Worm (Caenorhabditis elegans) whole organism, late embryonic: ENCODE data around the gene lim-6.
A peak's percentile ranks its signal among the peaks of the same experiment; 100 is the strongest.

Source experiments
- C38D4.7 ChIP-seq: fragments of 200-800 bp; sonication (Bioruptor generic); optimal IDR thresholded peaks from 2 replicates; lab custom pipeline; 2018; ENCODE audit warnings: mild to moderate bottlenecking, missing genetic modification characterization, moderate library complexity, missing compliant biosample characterization
- K02D7.2 ChIP-seq: sonication (generic microtip); optimal IDR thresholded peaks from 2 replicates; lab custom pipeline; 2017; ENCODE audit warnings: mild to moderate bottlenecking, missing genetic modification characterization, missing compliant biosample characterization
- T23F11.4 ChIP-seq: fragments of 200-800 bp; sonication (Bioruptor generic); optimal IDR thresholded peaks from 2 replicates; lab custom pipeline; 2018; ENCODE audit warnings: mild to moderate bottlenecking, missing genetic modification characterization, missing compliant biosample characterization
- Y22D7AL.16 ChIP-seq: sonication (generic microtip); optimal IDR thresholded peaks from 2 replicates; lab custom pipeline; 2016; ENCODE audit warnings: missing genetic modification characterization, missing compliant biosample characterization
- ceh-18 ChIP-seq: sonication (generic microtip); optimal IDR thresholded peaks from 2 replicates; lab custom pipeline; 2016; ENCODE audit warnings: missing genetic modification characterization, missing compliant biosample characterization
- ceh-30 ChIP-seq: fragments of 150-350 bp; optimal IDR thresholded peaks from 2 replicates; lab custom pipeline; 2014; ENCODE audit warnings: missing biosample characterization, missing genetic modification characterization
- ceh-31 ChIP-seq: sonication (generic microtip); optimal IDR thresholded peaks from 2 replicates; lab custom pipeline; 2016; ENCODE audit warnings: missing genetic modification characterization, missing compliant biosample characterization
- ceh-34 ChIP-seq: sonication (generic microtip); optimal IDR thresholded peaks from 2 replicates; lab custom pipeline; 2016; ENCODE audit warnings: mild to moderate bottlenecking, missing genetic modification characterization, missing compliant biosample characterization
- ceh-48 ChIP-seq: sonication (generic microtip); optimal IDR thresholded peaks from 2 replicates; lab custom pipeline; 2016; ENCODE audit warnings: missing genetic modification characterization, inconsistent platforms, missing compliant biosample characterization
- ceh-6 ChIP-seq: fragments of 200-800 bp; sonication (Bioruptor generic); optimal IDR thresholded peaks from 2 replicates; lab custom pipeline; 2018; ENCODE audit warnings: mild to moderate bottlenecking, missing genetic modification characterization, missing compliant biosample characterization
- che-1 ChIP-seq: sonication (generic microtip); optimal IDR thresholded peaks from 2 replicates; lab custom pipeline; 2016; ENCODE audit warnings: mild to moderate bottlenecking, missing genetic modification characterization, missing compliant biosample characterization
- dmd-4 ChIP-seq: sonication (generic microtip); optimal IDR thresholded peaks from 2 replicates; lab custom pipeline; 2016; ENCODE audit warnings: borderline replicate concordance, missing genetic modification characterization, missing compliant biosample characterization
- elt-2 ChIP-seq: sonication (generic microtip); optimal IDR thresholded peaks from 2 replicates; lab custom pipeline; 2016; ENCODE audit warnings: missing genetic modification reagents, missing genetic modification characterization, missing compliant biosample characterization
- elt-4 ChIP-seq: sonication (generic microtip); optimal IDR thresholded peaks from 2 replicates; lab custom pipeline; 2016; ENCODE audit warnings: missing genetic modification characterization, missing compliant biosample characterization
- ets-4 ChIP-seq: sonication (generic microtip); optimal IDR thresholded peaks from 2 replicates; lab custom pipeline; 2016; ENCODE audit warnings: missing genetic modification characterization, missing compliant biosample characterization
- eyg-1 ChIP-seq: sonication (generic microtip); optimal IDR thresholded peaks from 2 replicates; lab custom pipeline; 2016; ENCODE audit warnings: missing genotype, missing genetic modification characterization, missing compliant biosample characterization
- fax-1 ChIP-seq: sonication (generic microtip); optimal IDR thresholded peaks from 2 replicates; lab custom pipeline; 2016; ENCODE audit warnings: missing genotype, missing genetic modification characterization, missing compliant biosample characterization
- fkh-10 ChIP-seq: fragments of 150-350 bp; optimal IDR thresholded peaks from 2 replicates; lab custom pipeline; 2014; ENCODE audit warnings: missing biosample characterization, missing genetic modification reagents, missing genetic modification characterization
- fkh-6 ChIP-seq: sonication (generic microtip); optimal IDR thresholded peaks from 2 replicates; lab custom pipeline; 2016; ENCODE audit warnings: missing genetic modification characterization, missing compliant biosample characterization
- hlh-15 ChIP-seq: sonication (generic microtip); optimal IDR thresholded peaks from 2 replicates; lab custom pipeline; 2016; ENCODE audit warnings: missing genetic modification characterization, missing compliant biosample characterization
- hlh-6 ChIP-seq: sonication (generic microtip); optimal IDR thresholded peaks from 2 replicates; lab custom pipeline; 2016; ENCODE audit warnings: missing genotype, missing genetic modification characterization, missing compliant biosample characterization
- hlh-8 ChIP-seq: sonication (generic microtip); optimal IDR thresholded peaks from 2 replicates; lab custom pipeline; 2016; ENCODE audit warnings: missing genotype, missing genetic modification characterization, missing compliant biosample characterization
- lim-6 ChIP-seq: sonication (generic microtip); optimal IDR thresholded peaks from 2 replicates; lab custom pipeline; 2016; ENCODE audit warnings: missing genetic modification characterization, missing compliant biosample characterization
- nfya-1 ChIP-seq: sonication (generic microtip); optimal IDR thresholded peaks from 2 replicates; lab custom pipeline; 2017; ENCODE audit warnings: missing genetic modification characterization, mild to moderate bottlenecking, missing compliant biosample characterization, antibody characterized with exemption, moderate library complexity
- pag-3 ChIP-seq: sonication (generic microtip); optimal IDR thresholded peaks from 2 replicates; lab custom pipeline; 2016; ENCODE audit warnings: missing compliant biosample characterization, missing genetic modification characterization, borderline replicate concordance
- pat-9 ChIP-seq: fragments of 200-800 bp; sonication (Bioruptor generic); optimal IDR thresholded peaks from 2 replicates; lab custom pipeline; 2018; ENCODE audit warnings: mild to moderate bottlenecking, missing genetic modification characterization, moderate library complexity, missing compliant biosample characterization
- pha-2 ChIP-seq: sonication (generic microtip); optimal IDR thresholded peaks from 2 replicates; lab custom pipeline; 2017; ENCODE audit warnings: mild to moderate bottlenecking, missing genetic modification characterization, missing compliant biosample characterization
- pha-4 ChIP-seq: fragments of 150-350 bp; optimal IDR thresholded peaks from 2 replicates; lab custom pipeline; 2018; ENCODE audit warnings: missing biosample characterization, missing genetic modification reagents, missing genetic modification characterization
- ref-2 ChIP-seq: sonication (generic microtip); optimal IDR thresholded peaks from 2 replicates; lab custom pipeline; 2016; ENCODE audit warnings: missing genetic modification characterization, missing compliant biosample characterization
- rnt-1 ChIP-seq: sonication (generic microtip); optimal IDR thresholded peaks from 2 replicates; lab custom pipeline; 2016; ENCODE audit warnings: missing genetic modification characterization, missing compliant biosample characterization
- sdc-2 ChIP-seq: sonication (generic microtip); optimal IDR thresholded peaks from 2 replicates; lab custom pipeline; 2016; ENCODE audit warnings: missing genotype, missing genetic modification characterization, missing compliant biosample characterization
- sox-4 ChIP-seq: sonication (generic microtip); optimal IDR thresholded peaks from 2 replicates; lab custom pipeline; 2017; ENCODE audit warnings: mild to moderate bottlenecking, missing genetic modification characterization, inconsistent platforms, missing compliant biosample characterization
- tbx-7 ChIP-seq: sonication (generic microtip); optimal IDR thresholded peaks from 2 replicates; lab custom pipeline; 2016; ENCODE audit warnings: missing genotype, missing genetic modification characterization, missing compliant biosample characterization
- unc-3 ChIP-seq, 2 experiments: fragments of 200-800 bp in 1 of 2; sonication (Bioruptor generic) in 1 of 2; sonication (generic microtip) in 1 of 2; conservative IDR thresholded peaks in 1 of 2; optimal IDR thresholded peaks in 1 of 2; 2 replicates each; pipeline versions ENCODE4 v1.3.6 to Lab custom; 2016 to 2022; ENCODE audit warnings: missing compliant biosample characterization in 2 of 2, missing genetic modification characterization in 2 of 2, missing genetic modification reagents in 1 of 2
- unc-55 ChIP-seq: sonication (generic microtip); optimal IDR thresholded peaks from 2 replicates; lab custom pipeline; 2017; ENCODE audit warnings: missing biosample characterization, missing genetic modification reagents, missing genetic modification characterization
- ztf-16 ChIP-seq: sonication (generic microtip); optimal IDR thresholded peaks from 2 replicates; lab custom pipeline; 2017; ENCODE audit warnings: missing genetic modification characterization, missing compliant biosample characterization

lim-6 gene

DNA sequence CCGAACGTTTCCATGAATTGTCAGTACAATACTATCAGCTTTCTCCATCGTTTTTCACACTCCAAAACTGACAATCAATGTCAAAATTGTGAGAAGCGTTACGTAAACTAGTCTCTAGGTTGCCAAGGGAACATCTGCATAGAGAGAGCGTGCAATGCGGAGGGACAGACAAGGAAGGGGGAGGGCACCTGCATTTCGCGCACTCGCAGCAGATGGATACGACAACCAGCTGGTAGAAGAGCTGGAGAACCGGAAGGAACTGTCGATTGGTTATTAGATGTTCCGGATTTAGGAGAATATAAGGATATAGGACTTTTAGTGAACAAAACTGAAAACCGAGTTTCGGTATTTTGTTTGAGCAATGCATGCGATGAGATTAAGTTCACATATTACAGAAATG, 3.3 kb upstream of the lim-6 start, which contains the start of gene mksr-1:
Gene mksr-1, minus strand, starts transcription at position 144 of the 400 bp plus-strand sequence.
- no peak for TF ChIP-seq rnt-1 (tag; lab: Kevin White, UChicago)
- no peak for TF ChIP-seq tbx-7 (tag; lab: Kevin White, UChicago)
- no peak for TF ChIP-seq hlh-15 (tag; lab: Kevin White, UChicago)
- TF ChIP-seq pag-3: no peak
- no peak for TF ChIP-seq T23F11.4 (GFP tag; lab: Kevin White, UChicago)
- no peak for TF ChIP-seq K02D7.2 (tag; lab: Kevin White, UChicago)
- TF ChIP-seq ceh-34 (tag; lab: Kevin White, UChicago): no peak
- no peak for TF ChIP-seq unc-3 (GFP tag; conservative IDR thresholded peaks at IDR 0.05; lab: Robert Waterston, UW)
- no peak for TF ChIP-seq unc-3 (tag; optimal IDR thresholded peaks at IDR 0.05; lab: Kevin White, UChicago)
- no peak for TF ChIP-seq ref-2 (tag; lab: Kevin White, UChicago)
- TF ChIP-seq che-1 (tag; lab: Kevin White, UChicago): no peak
- no peak for TF ChIP-seq fax-1
- no peak for TF ChIP-seq Y22D7AL.16
- no peak for TF ChIP-seq hlh-6 (tag; lab: Kevin White, UChicago)
- no peak for TF ChIP-seq sdc-2 (tag; lab: Kevin White, UChicago)
- TF ChIP-seq elt-4 (tag; lab: Kevin White, UChicago): no peak
- TF ChIP-seq ceh-6 (GFP tag; lab: Kevin White, UChicago): no peak
- TF ChIP-seq unc-55: no peak
- no peak for TF ChIP-seq ceh-30 (tag; lab: Kevin White, UChicago)
- TF ChIP-seq lim-6 (tag; lab: Kevin White, UChicago): no peak

DNA sequence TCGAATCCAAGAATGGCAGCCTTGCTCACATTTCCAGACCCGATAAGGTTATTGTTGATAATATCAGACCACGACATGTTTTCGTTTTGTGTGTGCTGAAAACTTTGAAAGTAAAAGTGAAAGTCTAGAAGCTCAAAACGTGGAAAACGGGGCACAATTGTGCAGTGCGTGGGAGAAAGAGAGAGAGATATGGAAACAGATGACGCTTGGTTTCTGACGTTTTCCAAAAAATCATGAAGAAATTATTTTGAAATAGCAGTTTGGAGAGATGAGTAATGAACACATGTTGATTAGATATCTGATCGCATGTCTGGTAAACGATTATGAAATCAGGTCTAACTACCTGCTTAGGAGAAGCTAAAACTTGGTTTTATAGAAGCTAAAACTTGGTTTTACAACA, 8.3 kb downstream of the lim-6 start, which contains the start of gene pfn-3:
Gene pfn-3, minus strand, starts transcription at position 101 of the 400 bp plus-strand sequence.
- TF ChIP-seq fkh-10 (GFP tag; lab: Kevin White, UChicago): no peak
- TF ChIP-seq unc-55: peak; percentile 23
- no peak for TF ChIP-seq che-1 (tag; lab: Kevin White, UChicago)

- TF ChIP-seq pha-4 (tag; lab: Kevin White, UChicago) (no peak), ceh-31 (tag; lab: Kevin White, UChicago) (no peak), ceh-34 (tag; lab: Kevin White, UChicago) (peak; percentile 11), elt-4 (tag; lab: Kevin White, UChicago) (peak; percentile 3), hlh-6 (tag; lab: Kevin White, UChicago) (peak; percentile 60), pat-9 (no peak), T23F11.4 (GFP tag; lab: Kevin White, UChicago) (no peak), Y22D7AL.16 (no peak), elt-2 (no peak), unc-55 (no peak), tbx-7 (tag; lab: Kevin White, UChicago) (no peak), rnt-1 (tag; lab: Kevin White, UChicago) (peak; percentile 88), ceh-6 (GFP tag; lab: Kevin White, UChicago) (no peak), ztf-16 (no peak), eyg-1 (no peak), ceh-18 (tag; lab: Kevin White, UChicago) (peak; percentile 69), dmd-4 (tag; lab: Kevin White, UChicago) (no peak), lim-6 (tag; lab: Kevin White, UChicago) (peak; percentile 68), C38D4.7 (GFP tag; lab: Kevin White, UChicago) (no peak), nfya-1 (peak; percentile 17), sox-4 (tag; lab: Kevin White, UChicago) (no peak), fkh-6 (tag; lab: Kevin White, UChicago) (no peak), hlh-8 (tag; lab: Kevin White, UChicago) (no peak), unc-3 (GFP tag; conservative IDR thresholded peaks at IDR 0.05; lab: Robert Waterston, UW) (no peak), unc-3 (tag; optimal IDR thresholded peaks at IDR 0.05; lab: Kevin White, UChicago) (no peak), ceh-48 (tag; lab: Kevin White, UChicago) (no peak), pha-2 (tag; lab: Kevin White, UChicago) (no peak), ets-4 (tag; lab: Kevin White, UChicago) (no peak)
Measured at ce11 chrX:1081927-1082326, 9.7 kb downstream of the lim-6 start.
